Worm (Caenorhabditis elegans) whole organism, late embryonic: ENCODE measurements around the gene ugt-38.

Experiments used
- C38D4.7 ChIP-seq: fragments of 200-800 bp; sonication (Bioruptor generic); optimal IDR thresholded peaks from 2 replicates; lab custom pipeline; 2018; ENCODE audit warnings: mild to moderate bottlenecking, missing genetic modification characterization, moderate library complexity, missing compliant biosample characterization
- K02D7.2 ChIP-seq: sonication (generic microtip); optimal IDR thresholded peaks from 2 replicates; lab custom pipeline; 2017; ENCODE audit warnings: mild to moderate bottlenecking, missing genetic modification characterization, missing compliant biosample characterization
- ahr-1 ChIP-seq: sonication (generic microtip); optimal IDR thresholded peaks from 2 replicates; lab custom pipeline; 2016; ENCODE audit warnings: missing genetic modification characterization, missing compliant biosample characterization
- ceh-2 ChIP-seq: sonication (generic microtip); optimal IDR thresholded peaks from 2 replicates; lab custom pipeline; 2016; ENCODE audit warnings: missing genotype, missing genetic modification characterization, missing compliant biosample characterization
- ceh-22 ChIP-seq: sonication (generic microtip); optimal IDR thresholded peaks from 2 replicates; lab custom pipeline; 2017; ENCODE audit warnings: missing biosample characterization, missing genetic modification characterization
- ceh-30 ChIP-seq: fragments of 150-350 bp; optimal IDR thresholded peaks from 2 replicates; lab custom pipeline; 2014; ENCODE audit warnings: missing biosample characterization, missing genetic modification characterization
- ceh-31 ChIP-seq: sonication (generic microtip); optimal IDR thresholded peaks from 2 replicates; lab custom pipeline; 2016; ENCODE audit warnings: missing genetic modification characterization, missing compliant biosample characterization
- ceh-48 ChIP-seq: sonication (generic microtip); optimal IDR thresholded peaks from 2 replicates; lab custom pipeline; 2016; ENCODE audit warnings: missing genetic modification characterization, inconsistent platforms, missing compliant biosample characterization
- ceh-6 ChIP-seq: fragments of 200-800 bp; sonication (Bioruptor generic); optimal IDR thresholded peaks from 2 replicates; lab custom pipeline; 2018; ENCODE audit warnings: mild to moderate bottlenecking, missing genetic modification characterization, missing compliant biosample characterization
- che-1 ChIP-seq: sonication (generic microtip); optimal IDR thresholded peaks from 2 replicates; lab custom pipeline; 2016; ENCODE audit warnings: mild to moderate bottlenecking, missing genetic modification characterization, missing compliant biosample characterization
- dmd-4 ChIP-seq: sonication (generic microtip); optimal IDR thresholded peaks from 2 replicates; lab custom pipeline; 2016; ENCODE audit warnings: borderline replicate concordance, missing genetic modification characterization, missing compliant biosample characterization
- ets-4 ChIP-seq: sonication (generic microtip); optimal IDR thresholded peaks from 2 replicates; lab custom pipeline; 2016; ENCODE audit warnings: missing genetic modification characterization, missing compliant biosample characterization
- eyg-1 ChIP-seq: sonication (generic microtip); optimal IDR thresholded peaks from 2 replicates; lab custom pipeline; 2016; ENCODE audit warnings: missing genotype, missing genetic modification characterization, missing compliant biosample characterization
- fax-1 ChIP-seq: sonication (generic microtip); optimal IDR thresholded peaks from 2 replicates; lab custom pipeline; 2016; ENCODE audit warnings: missing genotype, missing genetic modification characterization, missing compliant biosample characterization
- fkh-6 ChIP-seq: sonication (generic microtip); optimal IDR thresholded peaks from 2 replicates; lab custom pipeline; 2016; ENCODE audit warnings: missing genetic modification characterization, missing compliant biosample characterization
- gmeb-2 ChIP-seq: sonication (generic microtip); optimal IDR thresholded peaks from 2 replicates; lab custom pipeline; 2016; ENCODE audit warnings: missing genetic modification characterization, inconsistent platforms, missing compliant biosample characterization
- hlh-30 ChIP-seq: sonication (generic microtip); optimal IDR thresholded peaks from 2 replicates; lab custom pipeline; 2017; ENCODE audit warnings: antibody characterized with exemption, missing genetic modification characterization, missing compliant biosample characterization; ENCODE audit not compliant: insufficient read depth
- hlh-6 ChIP-seq: sonication (generic microtip); optimal IDR thresholded peaks from 2 replicates; lab custom pipeline; 2016; ENCODE audit warnings: missing genotype, missing genetic modification characterization, missing compliant biosample characterization
- nfya-1 ChIP-seq: sonication (generic microtip); optimal IDR thresholded peaks from 2 replicates; lab custom pipeline; 2017; ENCODE audit warnings: missing genetic modification characterization, mild to moderate bottlenecking, missing compliant biosample characterization, antibody characterized with exemption, moderate library complexity
- odd-2 ChIP-seq: sonication (generic microtip); optimal IDR thresholded peaks from 2 replicates; lab custom pipeline; 2017; ENCODE audit warnings: antibody characterized with exemption, mild to moderate bottlenecking, missing genetic modification characterization, missing compliant biosample characterization
- rnt-1 ChIP-seq: sonication (generic microtip); optimal IDR thresholded peaks from 2 replicates; lab custom pipeline; 2016; ENCODE audit warnings: missing genetic modification characterization, missing compliant biosample characterization
- sdc-2 ChIP-seq: sonication (generic microtip); optimal IDR thresholded peaks from 2 replicates; lab custom pipeline; 2016; ENCODE audit warnings: missing genotype, missing genetic modification characterization, missing compliant biosample characterization
- sox-2 ChIP-seq: fragments of 200-800 bp; sonication (Bioruptor generic); IDR thresholded peaks from 2 replicates; pipeline ENCODE4 v1.3.6; 2022; ENCODE audit warnings: missing genetic modification reagents, missing genetic modification characterization, missing compliant biosample characterization
- sox-4 ChIP-seq: sonication (generic microtip); optimal IDR thresholded peaks from 2 replicates; lab custom pipeline; 2017; ENCODE audit warnings: mild to moderate bottlenecking, missing genetic modification characterization, inconsistent platforms, missing compliant biosample characterization
- tbx-7 ChIP-seq: sonication (generic microtip); optimal IDR thresholded peaks from 2 replicates; lab custom pipeline; 2016; ENCODE audit warnings: missing genotype, missing genetic modification characterization, missing compliant biosample characterization
- unc-55 ChIP-seq: sonication (generic microtip); optimal IDR thresholded peaks from 2 replicates; lab custom pipeline; 2017; ENCODE audit warnings: missing biosample characterization, missing genetic modification reagents, missing genetic modification characterization
- unc-86 ChIP-seq: sonication (generic microtip); optimal IDR thresholded peaks from 2 replicates; lab custom pipeline; 2016; ENCODE audit warnings: missing genetic modification characterization, missing compliant biosample characterization
- zip-5 ChIP-seq: sonication (generic microtip); optimal IDR thresholded peaks from 2 replicates; lab custom pipeline; 2016; ENCODE audit warnings: missing genetic modification characterization, missing compliant biosample characterization

ugt-38 gene

DNA sequence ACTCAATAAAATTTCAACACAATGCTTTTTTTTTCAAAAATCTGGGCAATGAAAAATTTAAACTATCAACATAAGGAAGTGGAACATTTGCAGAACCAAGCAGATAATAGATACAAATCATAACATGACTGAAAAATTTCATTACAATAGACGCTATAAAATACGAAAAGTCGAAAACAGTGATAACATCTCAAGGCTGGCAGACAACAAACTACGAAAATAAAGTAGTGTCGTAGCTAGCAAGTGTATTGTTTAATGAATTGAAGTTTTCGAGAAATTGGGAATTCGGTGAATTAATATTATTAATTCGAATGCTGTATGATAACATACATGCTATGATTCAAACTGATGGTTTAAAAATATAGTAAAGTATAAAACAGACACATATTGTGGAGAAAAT, 50.5 kb downstream of the ugt-38 start:
- TF ChIP-seq tbx-7 (tag; lab: Kevin White, UChicago) (no peak), eyg-1 (no peak), ceh-6 (GFP tag; lab: Kevin White, UChicago) (no peak), fkh-6 (tag; lab: Kevin White, UChicago) (no peak), ahr-1 (tag; lab: Kevin White, UChicago) (no peak), nfya-1 (tag; lab: Kevin White, UChicago) (no peak), fax-1 (tag; lab: Kevin White, UChicago) (no peak), K02D7.2 (tag; lab: Kevin White, UChicago) (no peak), ceh-30 (tag; lab: Kevin White, UChicago) (no peak), sox-4 (tag; lab: Kevin White, UChicago) (no peak), che-1 (no peak), hlh-30 (tag; lab: Kevin White, UChicago) (no peak), unc-55 (GFP tag; lab: Kevin White, UChicago) (no peak), ceh-2 (tag; lab: Kevin White, UChicago) (no peak), ceh-22 (tag; lab: Kevin White, UChicago) (no peak), sdc-2 (tag; lab: Kevin White, UChicago) (no peak), hlh-6 (tag; lab: Kevin White, UChicago) (no peak), rnt-1 (tag; lab: Kevin White, UChicago) (no peak), dmd-4 (tag; lab: Kevin White, UChicago) (no peak), ceh-48 (tag; lab: Kevin White, UChicago) (no peak)

ce11 chrV:7096129-7096730, 51.0 kb downstream of the ugt-38 start:
- TF ChIP-seq gmeb-2 (tag; lab: Kevin White, UChicago) (no peak), fkh-6 (tag; lab: Kevin White, UChicago) (no peak), hlh-6 (tag; lab: Kevin White, UChicago) (no peak), odd-2 (tag; lab: Kevin White, UChicago) (no peak), zip-5 (no peak), ceh-48 (tag; lab: Kevin White, UChicago) (no peak), C38D4.7 (no peak), ets-4 (tag; lab: Kevin White, UChicago) (no peak), ceh-22 (tag; lab: Kevin White, UChicago) (no peak), unc-86 (tag; lab: Kevin White, UChicago) (no peak), sox-2 (no peak), ceh-31 (no peak), K02D7.2 (tag; lab: Kevin White, UChicago) (no peak)
